Worm (Caenorhabditis elegans) whole organism, late embryonic: ENCODE data around the gene prp-40.

Experiments used
- ceh-2 ChIP-seq: sonication (generic microtip); optimal IDR thresholded peaks from 2 replicates; lab custom pipeline; 2016; ENCODE audit warnings: missing genotype, missing genetic modification characterization, missing compliant biosample characterization
- ceh-30 ChIP-seq: fragments of 150-350 bp; optimal IDR thresholded peaks from 2 replicates; lab custom pipeline; 2014; ENCODE audit warnings: missing biosample characterization, missing genetic modification characterization
- ceh-9 ChIP-seq: sonication (generic microtip); optimal IDR thresholded peaks from 2 replicates; lab custom pipeline; 2016; ENCODE audit warnings: mild to moderate bottlenecking, missing genetic modification characterization, inconsistent platforms, missing compliant biosample characterization
- dmd-4 ChIP-seq: sonication (generic microtip); optimal IDR thresholded peaks from 2 replicates; lab custom pipeline; 2016; ENCODE audit warnings: borderline replicate concordance, missing genetic modification characterization, missing compliant biosample characterization
- dve-1 ChIP-seq: sonication (generic microtip); optimal IDR thresholded peaks from 2 replicates; lab custom pipeline; 2017; ENCODE audit warnings: antibody characterized with exemption, mild to moderate bottlenecking, missing genetic modification characterization, missing compliant biosample characterization
- ets-4 ChIP-seq: sonication (generic microtip); optimal IDR thresholded peaks from 2 replicates; lab custom pipeline; 2016; ENCODE audit warnings: missing genetic modification characterization, missing compliant biosample characterization
- fkh-10 ChIP-seq: fragments of 150-350 bp; optimal IDR thresholded peaks from 2 replicates; lab custom pipeline; 2014; ENCODE audit warnings: missing biosample characterization, missing genetic modification reagents, missing genetic modification characterization
- hlh-6 ChIP-seq: sonication (generic microtip); optimal IDR thresholded peaks from 2 replicates; lab custom pipeline; 2016; ENCODE audit warnings: missing genotype, missing genetic modification characterization, missing compliant biosample characterization
- hlh-8 ChIP-seq: sonication (generic microtip); optimal IDR thresholded peaks from 2 replicates; lab custom pipeline; 2016; ENCODE audit warnings: missing genotype, missing genetic modification characterization, missing compliant biosample characterization
- lin-11 ChIP-seq: fragments of 200-800 bp; sonication (Bioruptor generic); optimal IDR thresholded peaks from 2 replicates; lab custom pipeline; 2018; ENCODE audit warnings: mild to moderate bottlenecking, missing genetic modification characterization, missing compliant biosample characterization
- nhr-11 ChIP-seq: fragments of 150-350 bp; optimal IDR thresholded peaks from 2 replicates; lab custom pipeline; 2014; ENCODE audit warnings: missing biosample characterization, missing genetic modification characterization
- pax-1 ChIP-seq: fragments of 150-350 bp; optimal IDR thresholded peaks from 2 replicates; lab custom pipeline; 2014; ENCODE audit warnings: missing biosample characterization, missing genetic modification characterization
- tbx-2 ChIP-seq: sonication (generic microtip); optimal IDR thresholded peaks from 2 replicates; lab custom pipeline; 2016; ENCODE audit warnings: missing genetic modification characterization, missing compliant biosample characterization

- TF ChIP-seq nhr-11 (tag; lab: Kevin White, UChicago), result no peak
- TF ChIP-seq tbx-2 (tag; lab: Kevin White, UChicago), result no peak
- TF ChIP-seq ceh-30 (tag; lab: Kevin White, UChicago), result no peak
- no peak for TF ChIP-seq ceh-9
- TF ChIP-seq pax-1 (tag; lab: Kevin White, UChicago), result no peak
- no peak for TF ChIP-seq ceh-2 (tag; lab: Kevin White, UChicago)
- TF ChIP-seq hlh-6, result no peak
- no peak for TF ChIP-seq dve-1
- no peak for TF ChIP-seq lin-11 (tag; lab: Kevin White, UChicago)
- TF ChIP-seq fkh-10 (GFP tag; lab: Kevin White, UChicago), result no peak
- no peak for TF ChIP-seq hlh-8
- no peak for TF ChIP-seq ets-4 (tag; lab: Kevin White, UChicago)
- TF ChIP-seq dmd-4 (tag; lab: Kevin White, UChicago), result no peak
Measured at ce11 chrIII:9523581-9523980, 1.7 kb downstream of the prp-40 start, which contains the start of gene mrps-23.
